Worm (Caenorhabditis elegans) whole organism, L1 larva: ENCODE data around the gene H40L08.3.

ENCODE experiments used
- ama-1 ChIP-seq: fragments of 150-350 bp; optimal IDR thresholded peaks from 2 replicates; lab custom pipeline; 2014
- unc-86 ChIP-seq: sonication (generic microtip); optimal IDR thresholded peaks from 2 replicates; lab custom pipeline; 2016; ENCODE audit warnings: missing genetic modification characterization, missing compliant biosample characterization

DNA sequence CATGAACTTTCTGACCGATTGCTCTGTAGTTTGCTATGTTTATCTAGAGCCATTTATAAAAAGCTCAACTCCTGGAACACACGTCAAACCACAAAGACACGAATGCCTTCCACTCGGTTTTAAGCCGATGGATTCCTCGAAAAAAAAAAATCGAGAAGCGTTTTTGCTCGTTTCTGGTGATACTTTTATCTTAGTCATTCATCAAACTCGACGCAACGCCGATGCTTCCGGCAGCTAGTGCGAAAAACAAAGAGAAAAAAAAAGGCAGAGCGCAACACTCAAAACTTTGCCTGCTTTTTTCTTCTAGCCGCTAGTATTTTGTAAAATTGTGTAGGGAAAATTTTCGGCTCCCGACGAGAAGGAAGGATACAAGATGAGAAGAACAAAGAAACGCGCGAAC, 48.3 kb downstream of the H40L08.3 start:
- TF ChIP-seq unc-86 (no peak), ama-1 (no peak)
